Worm (Caenorhabditis elegans): ENCODE measurements around the gene gfi-3.

DNA sequence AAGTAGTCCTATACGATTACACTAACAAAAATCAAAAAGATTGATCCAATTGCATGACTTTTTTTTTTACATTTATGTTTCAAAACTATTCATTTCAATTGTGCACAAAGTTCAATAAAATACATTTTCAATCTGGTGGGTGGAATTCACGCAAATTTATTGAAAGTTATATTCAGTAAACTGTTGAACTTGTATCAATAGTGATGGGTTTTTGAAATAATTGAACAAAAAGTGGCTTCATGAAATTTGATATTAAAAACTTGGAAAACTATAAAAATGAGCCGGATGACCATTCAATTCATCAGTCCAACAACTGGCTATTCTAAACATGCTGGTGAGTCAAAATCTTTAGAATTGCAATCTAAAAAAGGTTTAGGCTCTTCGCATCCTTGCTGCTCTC lies 42.9 kb downstream of the gfi-3 start, which contains the start of gene nspc-16:
- TF ChIP-seq mdt-29 (GFP tag; IDR thresholded peaks at IDR 0.05) (no peak), R02D3.7 (tag; optimal IDR thresholded peaks at IDR 0.05) (no peak), spr-3 (GFP tag; optimal IDR thresholded peaks at IDR 0.05) (no peak), ceh-20 (GFP tag; IDR thresholded peaks at IDR 0.05) (no peak)

Data from whole organism, L4 larva.